Worm (Caenorhabditis elegans): ENCODE results near the gene C35A5.10.

The C35A5.10 gene

ce11 chrV:10546749-10547148 is 42.8 kb downstream of the C35A5.10 start, which contains the start of gene F25D1.5:
TSS of gene F25D1.5 (minus strand) at chrV:10546783.
- TF ChIP-seq dao-5 (tag; optimal IDR thresholded peaks at IDR 0.05) (no peak), W03F9.2 (tag; optimal IDR thresholded peaks at IDR 0.05) (no peak), him-1 (tag; optimal IDR thresholded peaks at IDR 0.05) (no peak)

ce11 chrV:10548981-10549380 is 45.0 kb downstream of the C35A5.10 start, which contains the start of gene srd-34:
TSS of gene srd-34 (minus strand) at chrV:10549081.
- no peak for TF ChIP-seq W03F9.2 (tag; optimal IDR thresholded peaks at IDR 0.05)
- TF ChIP-seq dao-5 (tag; optimal IDR thresholded peaks at IDR 0.05), result no peak
- TF ChIP-seq him-1 (tag; optimal IDR thresholded peaks at IDR 0.05), result no peak

ce11 chrV:10549717-10550116 is 45.7 kb downstream of the C35A5.10 start, which contains the start of gene F32G8.2:
TSS of gene F32G8.2 (plus strand) at chrV:10550017.
- TF ChIP-seq W03F9.2 (tag; optimal IDR thresholded peaks at IDR 0.05) (no peak), dao-5 (tag; optimal IDR thresholded peaks at IDR 0.05) (no peak), him-1 (tag; optimal IDR thresholded peaks at IDR 0.05) (no peak)

Measured in whole organism, L4/young adult.